Fruit fly (Drosophila melanogaster) whole organism, embryonic: ENCODE data around the gene fru.

Source experiments
- CG2678 ChIP-seq: fragments of 200-800 bp; sonication (Bioruptor generic); optimal IDR thresholded peaks from 3 replicates; lab custom pipeline; 2019; ENCODE audit warnings: missing biosample characterization, mild to moderate bottlenecking, missing genetic modification characterization, moderate library complexity
- CG34224 ChIP-seq: fragments of 200-800 bp; sonication (Bioruptor generic); IDR thresholded peaks from 3 replicates; pipeline ENCODE4 v1.3.6; 2022; ENCODE audit warnings: missing biosample characterization, missing genetic modification characterization; ENCODE audit not compliant: partially characterized antibody
- CG6175 ChIP-seq: fragments of 200-800 bp; sonication (Bioruptor generic); IDR thresholded peaks from 3 replicates; pipeline ENCODE4 v1.3.6; 2022; ENCODE audit warnings: missing biosample characterization, missing genetic modification characterization
- CG7987 ChIP-seq: fragments of 200-800 bp; sonication (Bioruptor generic); optimal IDR thresholded peaks from 2 replicates; lab custom pipeline; 2018; ENCODE audit warnings: missing biosample characterization, mild to moderate bottlenecking, missing genetic modification characterization, moderate library complexity
- CG9817 ChIP-seq: fragments of 200-800 bp; sonication (Bioruptor generic); optimal IDR thresholded peaks from 2 replicates; lab custom pipeline; 2018; ENCODE audit warnings: missing biosample characterization, mild to moderate bottlenecking, missing genetic modification characterization, moderate library complexity
- PHDP ChIP-seq: fragments of 200-800 bp; sonication (Bioruptor generic); optimal IDR thresholded peaks from 3 replicates; lab custom pipeline; 2018; ENCODE audit warnings: missing biosample characterization, mild to moderate bottlenecking, missing genetic modification characterization, moderate library complexity
- fd96Cb ChIP-seq: fragments of 200-800 bp; sonication (Bioruptor generic); optimal IDR thresholded peaks from 2 replicates; lab custom pipeline; 2018; ENCODE audit warnings: missing biosample characterization, mild to moderate bottlenecking, missing genetic modification characterization, moderate library complexity
- gfzf ChIP-seq: fragments of 200-800 bp; sonication (Bioruptor generic); optimal IDR thresholded peaks from 2 replicates; lab custom pipeline; 2016; ENCODE audit warnings: missing biosample characterization, mild to moderate bottlenecking, missing genetic modification characterization, moderate library complexity
- row ChIP-seq: fragments of 200-800 bp; sonication (Bioruptor generic); IDR thresholded peaks from 3 replicates; pipeline ENCODE4 v1.3.6; 2022; ENCODE audit warnings: missing biosample characterization, missing genetic modification characterization
- sens ChIP-seq: fragments of 200-800 bp; sonication (Bioruptor generic); peaks from one replicate; lab custom pipeline; 2016; ENCODE audit warnings: missing biosample characterization, missing genetic modification characterization
- tap ChIP-seq: fragments of 200-800 bp; optimal IDR thresholded peaks from 3 replicates; lab custom pipeline; 2019; ENCODE audit warnings: missing biosample characterization, mild to moderate bottlenecking, missing genetic modification characterization, moderate library complexity
- ttk ChIP-seq: fragments of 200-800 bp; sonication (Bioruptor generic); IDR thresholded peaks from 2 replicates; pipeline ENCODE4 v2.1.2; 2022; ENCODE audit warnings: missing biosample characterization, missing genetic modification characterization

DNA sequence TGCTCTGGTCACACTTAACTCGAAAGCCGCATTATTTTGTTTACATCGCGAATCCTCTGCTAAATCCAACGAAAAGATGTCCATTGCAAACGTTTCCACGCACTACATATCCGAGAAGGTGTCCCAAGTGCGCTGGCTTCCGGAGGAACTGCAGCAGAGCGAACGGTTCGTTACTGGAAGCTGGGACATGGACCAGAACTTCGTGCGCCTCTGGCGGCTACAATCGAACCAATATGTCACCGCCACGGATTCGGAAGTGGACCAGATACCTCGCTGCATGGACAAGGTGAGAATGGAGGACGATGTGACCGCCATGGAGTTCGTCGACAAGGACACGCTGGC, 178.8 kb downstream of the fru start:
- no peak for TF ChIP-seq sens
- TF ChIP-seq CG2678 (tag; lab: Kevin White, UChicago), result no peak
- TF ChIP-seq CG34224 (GFP tag; lab: Robert Waterston, UW), result no peak
- no peak for TF ChIP-seq gfzf (GFP tag; lab: Kevin White, UChicago)
- TF ChIP-seq row (GFP tag; lab: Robert Waterston, UW), result no peak
- TF ChIP-seq CG6175, result no peak
- no peak for TF ChIP-seq fd96Cb (tag; lab: Kevin White, UChicago)
- no peak for TF ChIP-seq CG7987 (GFP tag; lab: Kevin White, UChicago)
- no peak for TF ChIP-seq tap (tag; lab: Kevin White, UChicago)
- no peak for TF ChIP-seq PHDP (tag; lab: Kevin White, UChicago)
- TF ChIP-seq ttk (GFP tag; lab: Robert Waterston, UW), result no peak
- TF ChIP-seq CG9817 (tag; lab: Kevin White, UChicago), result no peak
